Worm (Caenorhabditis elegans) whole organism, young adult: ENCODE measurements around the gene lpr-5.

Experiments used
- F23B12.7 ChIP-seq: sonication (generic microtip); optimal IDR thresholded peaks from 2 replicates; lab custom pipeline; 2017; ENCODE audit warnings: missing genetic modification characterization, mild to moderate bottlenecking, missing compliant biosample characterization, antibody characterized with exemption, moderate library complexity; ENCODE audit not compliant: insufficient read depth
- F55B11.4 ChIP-seq: sonication (generic microtip); optimal IDR thresholded peaks from 2 replicates; lab custom pipeline; 2016; ENCODE audit warnings: missing compliant biosample characterization, missing genetic modification characterization, borderline replicate concordance; ENCODE audit not compliant: insufficient read depth
- K11D2.4 ChIP-seq: fragments of 200-800 bp; sonication (Bioruptor generic); IDR thresholded peaks from 2 replicates; pipeline ENCODE4 v1.3.6; 2022; ENCODE audit warnings: missing genetic modification reagents, missing genetic modification characterization, missing compliant biosample characterization
- K12H6.12 ChIP-seq: fragments of 200-800 bp; sonication (Bioruptor generic); optimal IDR thresholded peaks from 2 replicates; lab custom pipeline; 2018; ENCODE audit warnings: mild to moderate bottlenecking, missing genetic modification characterization, missing compliant biosample characterization
- T07F8.4 ChIP-seq: sonication (generic microtip); optimal IDR thresholded peaks from 2 replicates; lab custom pipeline; 2016; ENCODE audit warnings: mild to moderate bottlenecking, missing genetic modification characterization, moderate library complexity, missing compliant biosample characterization
- T26A5.8 ChIP-seq: sonication (generic microtip); optimal IDR thresholded peaks from 2 replicates; lab custom pipeline; 2016; ENCODE audit warnings: missing genetic modification characterization, missing compliant biosample characterization
- Y67H2A.10 ChIP-seq: fragments of 200-800 bp; sonication (Bioruptor generic); conservative IDR thresholded peaks from 2 replicates; pipeline ENCODE4 v1.3.6; 2022; ENCODE audit warnings: missing genetic modification reagents, missing genetic modification characterization, missing compliant biosample characterization
- Y95B8A.8 ChIP-seq: fragments of 200-800 bp; sonication (Bioruptor generic); IDR thresholded peaks from 2 replicates; pipeline ENCODE4 v1.3.6; 2022; ENCODE audit warnings: missing genetic modification reagents, missing genetic modification characterization, missing compliant biosample characterization
- ZK185.1 ChIP-seq: sonication (generic microtip); optimal IDR thresholded peaks from 2 replicates; lab custom pipeline; 2016; ENCODE audit warnings: mild to moderate bottlenecking, missing genetic modification characterization, missing compliant biosample characterization; ENCODE audit not compliant: poor library complexity, severe bottlenecking
- akir-1 ChIP-seq: fragments of 200-800 bp; sonication (Bioruptor generic); optimal IDR thresholded peaks from 2 replicates; lab custom pipeline; 2018; ENCODE audit warnings: mild to moderate bottlenecking, missing genetic modification characterization, moderate library complexity, missing compliant biosample characterization
- ama-1 ChIP-seq, 3 experiments: fragments of 150-350 bp in 1 of 3; sonication (generic microtip) in 2 of 3; optimal IDR thresholded peaks; 2 replicates each; lab custom pipeline; 2014 to 2018; ENCODE audit warnings: missing biosample characterization in 2 of 3, missing genetic modification characterization in 2 of 3, missing genetic modification reagents in 2 of 3
- aptf-2 ChIP-seq: fragments of 200-800 bp; sonication (Bioruptor generic); conservative IDR thresholded peaks from 2 replicates; pipeline ENCODE4 v1.3.6; 2022; ENCODE audit warnings: missing genetic modification reagents, missing genetic modification characterization, missing compliant biosample characterization
- attf-5 ChIP-seq: fragments of 200-800 bp; sonication (Bioruptor generic); optimal IDR thresholded peaks from 2 replicates; lab custom pipeline; 2018; ENCODE audit warnings: mild to moderate bottlenecking, missing genetic modification characterization, missing compliant biosample characterization
- ccch-3 ChIP-seq: fragments of 200-800 bp; sonication (Bioruptor generic); optimal IDR thresholded peaks from 2 replicates; lab custom pipeline; 2018; ENCODE audit warnings: mild to moderate bottlenecking, missing genetic modification characterization, missing compliant biosample characterization
- cebp-1 ChIP-seq, 2 experiments: fragments of 200-800 bp in 1 of 2; sonication (Bioruptor generic) in 1 of 2; sonication (generic microtip) in 1 of 2; IDR thresholded peaks in 1 of 2; optimal IDR thresholded peaks in 1 of 2; 2 replicates each; pipeline versions ENCODE4 v1.3.6 to Lab custom; 2017 to 2022; ENCODE audit warnings: missing compliant biosample characterization in 2 of 2, missing genetic modification characterization in 2 of 2, mild to moderate bottlenecking in 1 of 2, missing genetic modification reagents in 1 of 2, moderate library complexity in 1 of 2
- cebp-2 ChIP-seq: fragments of 200-800 bp; sonication (Bioruptor generic); IDR thresholded peaks from 2 replicates; pipeline ENCODE4 v1.3.6; 2022; ENCODE audit warnings: missing genetic modification characterization, missing compliant biosample characterization
- ceh-40 ChIP-seq: fragments of 200-800 bp; sonication (Bioruptor generic); IDR thresholded peaks from 2 replicates; pipeline ENCODE4 v1.3.6; 2022; ENCODE audit warnings: missing genetic modification characterization, missing compliant biosample characterization
- dpff-1 ChIP-seq: sonication (generic microtip); optimal IDR thresholded peaks from 2 replicates; lab custom pipeline; 2017; ENCODE audit warnings: mild to moderate bottlenecking, missing genetic modification characterization, missing compliant biosample characterization
- egl-44 ChIP-seq: fragments of 200-800 bp; sonication (Bioruptor generic); IDR thresholded peaks from 2 replicates; pipeline ENCODE4 v1.3.6; 2022; ENCODE audit warnings: missing genetic modification reagents, missing genetic modification characterization, missing compliant biosample characterization
- ekl-4 ChIP-seq: fragments of 200-800 bp; sonication (Bioruptor generic); IDR thresholded peaks from 2 replicates; pipeline ENCODE4 v1.3.6; 2022; ENCODE audit warnings: missing genetic modification reagents, missing genetic modification characterization, missing compliant biosample characterization
- hlh-12 ChIP-seq: sonication (generic microtip); optimal IDR thresholded peaks from 2 replicates; lab custom pipeline; 2016; ENCODE audit warnings: missing genetic modification characterization, missing compliant biosample characterization
- hrde-1 ChIP-seq: sonication (generic microtip); optimal IDR thresholded peaks from 2 replicates; lab custom pipeline; 2016; ENCODE audit warnings: missing genetic modification characterization, mild to moderate bottlenecking, missing compliant biosample characterization, moderate library complexity, missing genotype, missing genetic modification reagents, borderline replicate concordance
- let-607 ChIP-seq, 2 experiments: fragments of 200-800 bp in 1 of 2; sonication (Bioruptor generic) in 1 of 2; sonication (generic microtip) in 1 of 2; optimal IDR thresholded peaks; 2 replicates each; lab custom pipeline; 2016 to 2018; ENCODE audit warnings: mild to moderate bottlenecking in 2 of 2, missing compliant biosample characterization in 2 of 2, missing genetic modification characterization in 2 of 2, moderate library complexity in 2 of 2, missing genotype in 1 of 2
- lin-26 ChIP-seq: fragments of 200-800 bp; sonication (Bioruptor generic); IDR thresholded peaks from 2 replicates; pipeline ENCODE4 v1.3.6; 2022; ENCODE audit warnings: missing genetic modification reagents, missing genetic modification characterization, missing compliant biosample characterization
- lir-1 ChIP-seq: fragments of 200-800 bp; sonication (Bioruptor generic); conservative IDR thresholded peaks from 2 replicates; pipeline ENCODE4 v1.3.6; 2022; ENCODE audit warnings: missing genetic modification reagents, missing genetic modification characterization, missing compliant biosample characterization
- madf-10 ChIP-seq: sonication (generic microtip); optimal IDR thresholded peaks from 2 replicates; lab custom pipeline; 2016; ENCODE audit warnings: mild to moderate bottlenecking, missing genetic modification characterization, missing compliant biosample characterization
- madf-6 ChIP-seq: fragments of 200-800 bp; sonication (Bioruptor generic); IDR thresholded peaks from 2 replicates; pipeline ENCODE4 v1.3.6; 2022; ENCODE audit warnings: missing genetic modification reagents, missing genetic modification characterization, missing compliant biosample characterization
- nfyb-1 ChIP-seq: fragments of 200-800 bp; sonication (Bioruptor generic); IDR thresholded peaks from 2 replicates; pipeline ENCODE4 v1.3.6; 2022; ENCODE audit warnings: missing genetic modification reagents, missing genetic modification characterization, missing compliant biosample characterization
- nhr-27 ChIP-seq: fragments of 200-800 bp; sonication (Bioruptor generic); optimal IDR thresholded peaks from 2 replicates; lab custom pipeline; 2018; ENCODE audit warnings: mild to moderate bottlenecking, missing genetic modification characterization, moderate library complexity, missing compliant biosample characterization
- pbrm-1 ChIP-seq: fragments of 200-800 bp; sonication (Bioruptor generic); IDR thresholded peaks from 2 replicates; pipeline ENCODE4 v1.3.6; 2022; ENCODE audit warnings: missing genetic modification reagents, missing genetic modification characterization, missing compliant biosample characterization
- pha-4 ChIP-seq: fragments of 150-350 bp; sonication (generic microtip); optimal IDR thresholded peaks from 2 replicates; lab custom pipeline; 2014; ENCODE audit warnings: missing biosample characterization, missing genetic modification reagents, missing genetic modification characterization
- sdz-38 ChIP-seq: sonication (generic microtip); optimal IDR thresholded peaks from 2 replicates; lab custom pipeline; 2016; ENCODE audit warnings: missing genotype, missing genetic modification characterization, missing compliant biosample characterization
- snpc-1.1 ChIP-seq: sonication (generic microtip); optimal IDR thresholded peaks from 2 replicates; lab custom pipeline; 2017; ENCODE audit warnings: missing genetic modification characterization, mild to moderate bottlenecking, missing compliant biosample characterization, antibody characterized with exemption, moderate library complexity, missing genotype, missing genetic modification reagents; ENCODE audit not compliant: insufficient read depth
- snpc-3.4 ChIP-seq: sonication (generic microtip); optimal IDR thresholded peaks from 2 replicates; lab custom pipeline; 2017; ENCODE audit warnings: missing genetic modification characterization, mild to moderate bottlenecking, missing compliant biosample characterization, antibody characterized with exemption, moderate library complexity, missing genotype, missing genetic modification reagents
- somi-1 ChIP-seq: fragments of 200-800 bp; sonication (Bioruptor generic); optimal IDR thresholded peaks from 2 replicates; lab custom pipeline; 2018; ENCODE audit warnings: mild to moderate bottlenecking, missing genetic modification characterization, missing compliant biosample characterization
- tbp1 ChIP-seq: fragments of 200-800 bp; sonication (Bioruptor generic); optimal IDR thresholded peaks from 2 replicates; lab custom pipeline; 2018; ENCODE audit warnings: mild to moderate bottlenecking, missing genetic modification characterization, missing compliant biosample characterization
- xnd-1 ChIP-seq: sonication (generic microtip); optimal IDR thresholded peaks from 2 replicates; lab custom pipeline; 2016; ENCODE audit warnings: missing genotype, missing genetic modification reagents, missing genetic modification characterization, missing compliant biosample characterization
- zfh-2 ChIP-seq: fragments of 200-800 bp; sonication (Bioruptor generic); conservative IDR thresholded peaks from 2 replicates; pipeline ENCODE4 v1.3.6; 2022; ENCODE audit warnings: missing genetic modification reagents, missing genetic modification characterization, missing compliant biosample characterization
- ztf-25 ChIP-seq: fragments of 200-800 bp; sonication (Bioruptor generic); IDR thresholded peaks from 2 replicates; pipeline ENCODE4 v1.3.6; 2022; ENCODE audit warnings: missing genetic modification reagents, missing genetic modification characterization, missing compliant biosample characterization
- ztf-6 ChIP-seq: fragments of 200-800 bp; sonication (Bioruptor generic); IDR thresholded peaks from 2 replicates; pipeline ENCODE4 v1.3.6; 2022; ENCODE audit warnings: missing genetic modification reagents, missing genetic modification characterization, missing compliant biosample characterization

Gene lpr-5

DNA sequence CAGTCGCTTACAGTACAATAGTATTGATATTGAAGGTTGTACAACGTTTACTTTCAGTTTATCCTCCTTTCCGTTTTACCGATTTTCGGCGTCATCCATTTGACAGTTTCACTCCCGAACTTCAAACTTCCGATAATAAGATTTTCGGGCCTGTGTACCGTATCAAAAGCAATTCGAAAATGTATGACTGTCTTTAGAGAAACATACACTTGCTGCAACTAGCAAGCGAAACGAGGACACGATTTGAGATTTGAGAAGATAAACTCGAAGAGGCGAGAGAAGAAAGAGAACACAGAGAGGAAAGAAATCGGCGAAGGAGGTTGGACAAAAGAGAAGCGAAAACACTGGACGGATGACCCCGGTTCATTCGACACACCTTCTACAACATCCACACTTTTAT, at the start of gene lpr-5:
Gene lpr-5 (plus strand): TSS at position 220 of the 400 bp plus-strand sequence.
- TF ChIP-seq let-607 (tag; optimal IDR thresholded peaks at IDR 0.05; lab: Kevin White, UChicago) (no peak), sdz-38 (no peak), Y95B8A.8 (GFP tag; lab: Robert Waterston, UW) (no peak), ZK185.1 (tag; lab: Kevin White, UChicago) (no peak), ama-1 (optimal IDR thresholded peaks at IDR 0.05; lab: Kevin White, UChicago) (no peak), ama-1 (GFP tag; optimal IDR thresholded peaks at IDR 0.05; lab: Kevin White, UChicago) (no peak), T07F8.4 (tag; lab: Kevin White, UChicago) (no peak), cebp-1 (GFP tag; IDR thresholded peaks at IDR 0.05; lab: Robert Waterston, UW) (no peak), cebp-1 (tag; optimal IDR thresholded peaks at IDR 0.05; lab: Kevin White, UChicago) (no peak), lin-26 (GFP tag; lab: Robert Waterston, UW) (no peak), attf-5 (GFP tag; lab: Kevin White, UChicago) (no peak), K12H6.12 (no peak), lir-1 (GFP tag; lab: Robert Waterston, UW) (no peak), cebp-2 (GFP tag; lab: Robert Waterston, UW) (no peak), pha-4 (tag; lab: Kevin White, UChicago) (no peak), madf-10 (tag; lab: Kevin White, UChicago) (no peak), dpff-1 (tag; lab: Kevin White, UChicago) (no peak), madf-6 (no peak), F55B11.4 (tag; lab: Kevin White, UChicago) (no peak), T26A5.8 (tag; lab: Kevin White, UChicago) (no peak), egl-44 (GFP tag; lab: Robert Waterston, UW) (no peak)
- TF ChIP-seq, all 124 proteins: peak for 0

DNA sequence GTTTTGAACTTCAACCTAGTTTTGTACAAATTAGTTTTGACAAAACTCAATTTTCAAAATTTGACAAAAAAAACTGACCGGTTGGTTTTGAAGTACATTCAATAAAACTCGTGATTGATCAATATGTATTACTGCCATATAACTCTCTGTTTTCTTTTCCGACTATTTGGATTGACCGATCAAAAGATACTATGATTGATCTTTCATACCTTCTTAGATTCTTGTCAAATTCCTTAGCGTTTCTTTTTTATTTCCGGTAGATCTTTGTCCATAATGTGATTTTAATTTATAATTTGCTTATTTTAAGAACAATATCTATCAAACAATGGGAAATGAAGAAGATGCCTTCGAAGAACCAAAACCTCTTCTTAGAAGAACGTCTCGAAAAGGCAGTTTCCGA, 49.6 kb upstream of the lpr-5 start, which contains the start of gene F58A3.3:
Gene F58A3.3 (plus strand): TSS at position 301 of the 400 bp plus-strand sequence.
- TF ChIP-seq cebp-2 (GFP tag; lab: Robert Waterston, UW) (no peak), snpc-1.1 (tag; lab: Kevin White, UChicago) (no peak), K11D2.4 (no peak), nhr-27 (no peak), snpc-3.4 (tag; lab: Kevin White, UChicago) (no peak), nfyb-1 (GFP tag; lab: Robert Waterston, UW) (no peak), tbp1 (GFP tag; lab: Kevin White, UChicago) (no peak), ceh-40 (GFP tag; lab: Robert Waterston, UW) (no peak), cebp-1 (GFP tag; IDR thresholded peaks at IDR 0.05; lab: Robert Waterston, UW) (no peak), cebp-1 (tag; optimal IDR thresholded peaks at IDR 0.05; lab: Kevin White, UChicago) (no peak), aptf-2 (GFP tag; lab: Robert Waterston, UW) (no peak), ztf-25 (no peak), ekl-4 (GFP tag; lab: Robert Waterston, UW) (no peak), pbrm-1 (GFP tag; lab: Robert Waterston, UW) (no peak), ztf-6 (no peak), ccch-3 (GFP tag; lab: Kevin White, UChicago) (no peak), lin-26 (GFP tag; lab: Robert Waterston, UW) (no peak)

DNA sequence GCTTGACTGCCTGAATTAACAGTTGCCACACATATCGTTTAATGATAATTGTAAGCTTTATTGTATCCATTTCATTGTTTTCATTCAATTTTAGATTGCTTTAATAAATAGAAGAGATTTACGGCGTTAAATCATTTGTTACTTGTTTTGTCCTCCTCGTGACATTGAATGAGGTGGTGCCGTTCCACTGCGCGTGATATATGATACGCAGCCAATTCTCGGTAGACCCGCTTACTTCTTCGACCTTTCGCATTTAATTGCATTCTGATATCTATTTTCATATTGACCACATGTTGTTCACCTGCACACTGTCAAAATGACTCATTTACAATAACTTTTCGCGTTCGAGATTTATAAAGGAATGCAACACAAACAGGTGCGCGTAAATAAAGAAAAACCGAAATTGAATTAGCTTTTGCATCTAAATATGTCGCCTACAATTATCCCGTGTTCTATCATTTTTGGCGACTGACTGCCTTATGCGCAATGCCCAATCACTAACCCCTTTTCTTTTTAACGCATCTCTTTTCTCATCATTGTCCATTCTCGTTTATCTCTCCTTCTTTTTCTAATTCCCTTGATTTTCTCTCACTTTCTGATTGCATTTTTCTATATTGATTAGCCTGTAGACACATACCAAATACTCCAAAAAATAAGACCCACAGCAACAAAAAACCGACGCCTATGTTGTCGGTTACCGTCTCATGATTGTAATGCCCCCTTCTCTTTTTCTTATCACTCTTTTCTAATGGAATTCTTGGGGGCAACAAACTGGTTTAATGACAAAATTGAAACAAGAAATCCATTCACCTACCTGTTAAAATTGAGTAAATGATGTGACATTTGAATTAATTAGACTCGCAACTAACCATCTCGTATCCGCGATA, 47.3 kb upstream of the lpr-5 start:
- TF ChIP-seq madf-10 (tag; lab: Kevin White, UChicago) (no peak), madf-6 (no peak), akir-1 (GFP tag; lab: Kevin White, UChicago) (no peak), Y67H2A.10 (GFP tag; lab: Robert Waterston, UW) (no peak), hrde-1 (tag; lab: Kevin White, UChicago) (no peak), zfh-2 (GFP tag; lab: Robert Waterston, UW) (no peak), hlh-12 (no peak), F23B12.7 (tag; lab: Kevin White, UChicago) (no peak), somi-1 (GFP tag; lab: Kevin White, UChicago) (no peak), xnd-1 (tag; lab: Kevin White, UChicago) (no peak), cebp-1 (GFP tag; IDR thresholded peaks at IDR 0.05; lab: Robert Waterston, UW) (no peak), cebp-1 (tag; optimal IDR thresholded peaks at IDR 0.05; lab: Kevin White, UChicago) (no peak)
- TF ChIP-seq, all 124 proteins: peak for 0
